Worm (Caenorhabditis elegans) whole organism, mixed stage, embryonic: ENCODE measurements around the gene mrps-16.

Source experiments
- blmp-1 ChIP-seq: fragments of 150-350 bp; optimal IDR thresholded peaks from 2 replicates; lab custom pipeline; 2014; ENCODE audit warnings: missing biosample characterization, missing genetic modification characterization
- ceh-83 ChIP-seq: fragments of 200-800 bp; sonication (Bioruptor generic); optimal IDR thresholded peaks from 2 replicates; lab custom pipeline; 2018; ENCODE audit warnings: mild to moderate bottlenecking, missing genetic modification characterization, missing compliant biosample characterization
- elt-1 ChIP-seq: sonication (generic microtip); optimal IDR thresholded peaks from 2 replicates; lab custom pipeline; 2017; ENCODE audit warnings: missing genetic modification characterization, mild to moderate bottlenecking, missing compliant biosample characterization, antibody characterized with exemption, moderate library complexity, borderline replicate concordance; ENCODE audit not compliant: insufficient read depth
- elt-3 ChIP-seq: fragments of 150-350 bp; optimal IDR thresholded peaks from 2 replicates; lab custom pipeline; 2014; ENCODE audit warnings: missing biosample characterization, missing genetic modification characterization
- lsy-2 ChIP-seq: fragments of 150-350 bp; optimal IDR thresholded peaks from 2 replicates; lab custom pipeline; 2014; ENCODE audit warnings: missing biosample characterization, missing genetic modification characterization
- mab-5 ChIP-seq: fragments of 150-350 bp; optimal IDR thresholded peaks from 2 replicates; lab custom pipeline; 2014; ENCODE audit warnings: missing biosample characterization, missing genetic modification characterization
- nhr-12 ChIP-seq: fragments of 150-350 bp; optimal IDR thresholded peaks from 2 replicates; lab custom pipeline; 2014; ENCODE audit warnings: missing biosample characterization, missing genetic modification characterization
- nhr-237 ChIP-seq: fragments of 150-350 bp; optimal IDR thresholded peaks from 2 replicates; lab custom pipeline; 2014; ENCODE audit warnings: missing biosample characterization, missing genetic modification characterization
- nhr-28 ChIP-seq: fragments of 150-350 bp; optimal IDR thresholded peaks from 2 replicates; lab custom pipeline; 2014; ENCODE audit warnings: missing biosample characterization, missing genetic modification characterization
- nhr-76 ChIP-seq: sonication (generic microtip); optimal IDR thresholded peaks from 2 replicates; lab custom pipeline; 2017; ENCODE audit warnings: missing biosample characterization, missing genetic modification characterization
- snpc-4 ChIP-seq: fragments of 150-350 bp; optimal IDR thresholded peaks from 2 replicates; lab custom pipeline; 2014; ENCODE audit warnings: missing biosample characterization, missing genetic modification characterization
- unc-62 ChIP-seq: fragments of 150-350 bp; optimal IDR thresholded peaks from 2 replicates; lab custom pipeline; 2014; ENCODE audit warnings: missing biosample characterization, missing genetic modification reagents, missing genetic modification characterization
- ztf-11 ChIP-seq: fragments of 150-350 bp; optimal IDR thresholded peaks from 2 replicates; lab custom pipeline; 2014; ENCODE audit warnings: missing biosample characterization, missing genetic modification characterization

- TF ChIP-seq snpc-4 (tag; lab: Kevin White, UChicago) (no peak), nhr-76 (tag; lab: Kevin White, UChicago) (no peak), elt-1 (tag; lab: Kevin White, UChicago) (no peak), blmp-1 (tag; lab: Kevin White, UChicago) (no peak), ceh-83 (GFP tag; lab: Kevin White, UChicago) (no peak), nhr-12 (tag; lab: Kevin White, UChicago) (no peak), ztf-11 (tag; lab: Kevin White, UChicago) (no peak), nhr-28 (tag; lab: Kevin White, UChicago) (no peak), elt-3 (no peak), mab-5 (tag; lab: Kevin White, UChicago) (no peak), lsy-2 (tag; lab: Kevin White, UChicago) (no peak), unc-62 (GFP tag; lab: Kevin White, UChicago) (no peak), nhr-237 (no peak)
Observed at ce11 chrII:5500470-5500869, 26.3 kb downstream of the mrps-16 start, which contains the start of gene fzy-1.
